Fruit fly (Drosophila melanogaster): ENCODE results near the gene CG33710.
A peak's percentile ranks its signal among the peaks of the same experiment; 100 is the strongest.

CG33710 gene

DNA sequence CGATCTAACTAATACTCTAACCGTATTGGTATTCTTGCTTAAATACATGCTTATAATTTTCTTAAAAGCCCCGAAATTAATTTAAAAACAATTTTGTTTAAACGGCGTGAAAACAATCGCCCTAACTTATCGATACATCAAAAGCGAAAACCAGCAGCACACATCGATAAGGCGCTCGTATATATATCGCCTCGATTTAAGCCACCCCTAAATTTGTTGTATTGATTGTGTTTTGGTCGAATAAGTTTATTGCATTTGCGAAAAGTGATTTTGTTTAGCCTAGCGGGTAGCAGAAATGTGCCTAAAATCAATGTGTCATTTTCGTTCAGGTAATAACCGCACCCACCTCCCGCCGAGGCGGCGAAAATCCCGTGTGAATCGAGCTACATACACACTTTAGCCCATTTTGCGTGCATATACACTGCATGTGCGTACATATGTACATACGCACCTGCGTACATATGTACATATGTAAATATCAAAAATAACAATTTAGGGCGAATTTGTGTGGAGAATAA lies 39.2 kb upstream of the CG33710 start, which contains the start of the genes CG7646 and Nca (continued):
- TF ChIP-seq hbn (GFP tag; IDR thresholded peaks at IDR 0.05; ENCODE audit: partially characterized antibody) = peak; percentile 85
- no peak for TF ChIP-seq CG12155 (GFP tag; optimal IDR thresholded peaks at IDR 0.05)
- no peak for TF ChIP-seq CG17328 (GFP tag; IDR thresholded peaks at IDR 0.05)
- TF ChIP-seq Scr (GFP tag; IDR thresholded peaks at IDR 0.05; ENCODE audit: partially characterized antibody) = peak; percentile 93
- TF ChIP-seq dm (GFP tag; optimal IDR thresholded peaks at IDR 0.05) = no peak
- no peak for TF ChIP-seq Bdp1 (GFP tag; optimal IDR thresholded peaks at IDR 0.05)
- no peak for TF ChIP-seq schlank (tag; optimal IDR thresholded peaks at IDR 0.05)
- TF ChIP-seq CG8944 (GFP tag; optimal IDR thresholded peaks at IDR 0.05) = no peak
- no peak for TF ChIP-seq grn (GFP tag; optimal IDR thresholded peaks at IDR 0.05)
- TF ChIP-seq peb (GFP tag; IDR thresholded peaks at IDR 0.05) = no peak
- no peak for TF ChIP-seq CG14667 (GFP tag; IDR thresholded peaks at IDR 0.05)
- TF ChIP-seq Doc2 (GFP tag; IDR thresholded peaks at IDR 0.05) = no peak
- TF ChIP-seq Sry-δ (GFP tag; optimal IDR thresholded peaks at IDR 0.05) = peak; percentile 92
- TF ChIP-seq CG2129 (GFP tag; IDR thresholded peaks at IDR 0.05; ENCODE audit: partially characterized antibody) = peak; percentile 69
- peak; percentile 59 for TF ChIP-seq twi (tag; optimal IDR thresholded peaks at IDR 0.05)
- TF ChIP-seq HLH54F (GFP tag; optimal IDR thresholded peaks at IDR 0.05) = no peak
- TF ChIP-seq Sry-β (GFP tag; optimal IDR thresholded peaks at IDR 0.05) = no peak
- TF ChIP-seq CG15514 (GFP tag; optimal IDR thresholded peaks at IDR 0.05) = peak; percentile 89
- TF ChIP-seq CG10209 (GFP tag; optimal IDR thresholded peaks at IDR 0.05) = no peak
- no peak for TF ChIP-seq jing (GFP tag; optimal IDR thresholded peaks at IDR 0.05)
- TF ChIP-seq CG17568 (GFP tag; optimal IDR thresholded peaks at IDR 0.05) = no peak
- TF ChIP-seq CG3838 (GFP tag; optimal IDR thresholded peaks at IDR 0.05) = no peak
- TF ChIP-seq Asciz (GFP tag; optimal IDR thresholded peaks at IDR 0.05) = no peak
- no peak for TF ChIP-seq danr (GFP tag; IDR thresholded peaks at IDR 0.05)
- TF ChIP-seq CG7786 (GFP tag; optimal IDR thresholded peaks at IDR 0.05) = no peak
- TF ChIP-seq CG3407 (GFP tag; optimal IDR thresholded peaks at IDR 0.05) = no peak
- peak; percentile 86 for TF ChIP-seq Doc3 (GFP tag; IDR thresholded peaks at IDR 0.05; ENCODE audit: partially characterized antibody)
- TF ChIP-seq CG1602 (GFP tag; optimal IDR thresholded peaks at IDR 0.05) = no peak
- TF ChIP-seq CHES-1-like (GFP tag; optimal IDR thresholded peaks at IDR 0.05) = peak; percentile 39
- TF ChIP-seq seq (GFP tag; IDR thresholded peaks at IDR 0.05) = no peak; the same call in 1 of the 2 replicates
- no peak for TF ChIP-seq tup (GFP tag; optimal IDR thresholded peaks at IDR 0.05)
- no peak for TF ChIP-seq CG1529 (GFP tag; optimal IDR thresholded peaks at IDR 0.05)
- TF ChIP-seq MBD-R2 (GFP tag; IDR thresholded peaks at IDR 0.05) = peak; percentile 60
- TF ChIP-seq CG12942 (GFP tag; optimal IDR thresholded peaks at IDR 0.05) = no peak
- no peak for TF ChIP-seq D (optimal IDR thresholded peaks at IDR 0.05)
- TF ChIP-seq D (GFP tag; optimal IDR thresholded peaks at IDR 0.05) = no peak
- peak; percentile 87 for TF ChIP-seq CG2116 (GFP tag; optimal IDR thresholded peaks at IDR 0.05)
- TF ChIP-seq rib (GFP tag; IDR thresholded peaks at IDR 0.05) = no peak
- TF ChIP-seq CG18619 (GFP tag; optimal IDR thresholded peaks at IDR 0.05) = no peak
- peak; percentile 87 for TF ChIP-seq tna (GFP tag; IDR thresholded peaks at IDR 0.05; ENCODE audit: partially characterized antibody)
- peak; percentile 89 for TF ChIP-seq mld (GFP tag; IDR thresholded peaks at IDR 0.05; ENCODE audit: partially characterized antibody)
- no peak for TF ChIP-seq exex (tag; optimal IDR thresholded peaks at IDR 0.05)
- no peak for TF ChIP-seq Nf-YA (GFP tag; IDR thresholded peaks at IDR 0.05)
- peak; percentile 78; the same call in 1 of the 2 replicates for TF ChIP-seq ranshi (GFP tag; IDR thresholded peaks at IDR 0.05)
- no peak for TF ChIP-seq CG2889 (GFP tag; IDR thresholded peaks at IDR 0.05)
- peak; percentile 87 for TF ChIP-seq CG34224 (GFP tag; IDR thresholded peaks at IDR 0.05; ENCODE audit: partially characterized antibody)
- no peak for TF ChIP-seq CG9609 (GFP tag; optimal IDR thresholded peaks at IDR 0.05)
- TF ChIP-seq inv (GFP tag; IDR thresholded peaks at IDR 0.05; ENCODE audit: partially characterized antibody) = peak; percentile 92
- TF ChIP-seq lola (GFP tag; optimal IDR thresholded peaks at IDR 0.05) = no peak
- no peak for TF ChIP-seq CG8478 (optimal IDR thresholded peaks at IDR 0.05)
- TF ChIP-seq Drgx (GFP tag; IDR thresholded peaks at IDR 0.05) = no peak

All from whole organism, embryonic.